Worm (Caenorhabditis elegans): Measurements from ENCODE around the gene nstp-3.

The nstp-3 gene

ce11 chrV:5780713-5781360, 17.2 kb downstream of the nstp-3 start, which contains the start of gene F44E7.5 (continued):
- TF ChIP-seq aha-1 (tag; optimal IDR thresholded peaks at IDR 0.05): no peak
- no peak for TF ChIP-seq F16B12.6 (tag; optimal IDR thresholded peaks at IDR 0.05)
- peak; percentile 31 to 78 (median 41) for TF ChIP-seq ceh-82 (tag; optimal IDR thresholded peaks at IDR 0.05)
- no peak for TF ChIP-seq hlh-4 (tag; optimal IDR thresholded peaks at IDR 0.05)
- no peak for TF ChIP-seq egl-13 (tag; optimal IDR thresholded peaks at IDR 0.05)
- TF ChIP-seq nhr-76 (tag; optimal IDR thresholded peaks at IDR 0.05): no peak
- TF ChIP-seq grh-1 (GFP tag; IDR thresholded peaks at IDR 0.05): 0 out of 2 replicates have a peak, but pooled peaks have one; percentile 12
- no peak for TF ChIP-seq Y116A8C.19 (tag; optimal IDR thresholded peaks at IDR 0.05; ENCODE audit: borderline replicate concordance)
- no peak for TF ChIP-seq fkh-4 (tag; optimal IDR thresholded peaks at IDR 0.05; ENCODE audit: borderline replicate concordance)
- TF ChIP-seq ztf-4 (tag; optimal IDR thresholded peaks at IDR 0.05): peak; percentile 23
- no peak for TF ChIP-seq zag-1 (tag; optimal IDR thresholded peaks at IDR 0.05)
- TF ChIP-seq tlp-1 (tag; optimal IDR thresholded peaks at IDR 0.05): no peak
- TF ChIP-seq nhr-47 (tag; optimal IDR thresholded peaks at IDR 0.05): peak; percentile 58
- peak; percentile 16 to 26 (median 25) for TF ChIP-seq dpl-1 (GFP tag; optimal IDR thresholded peaks at IDR 0.05)
- peak; percentile 72 for TF ChIP-seq mep-1 (tag; optimal IDR thresholded peaks at IDR 0.05)
- peak; percentile 59 for TF ChIP-seq rnt-1 (tag; optimal IDR thresholded peaks at IDR 0.05)
- no peak for TF ChIP-seq fkh-10 (GFP tag; optimal IDR thresholded peaks at IDR 0.05)
- TF ChIP-seq ceh-63 (GFP tag; optimal IDR thresholded peaks at IDR 0.05): no peak
- peak; percentile 8 for TF ChIP-seq jun-1 (tag; optimal IDR thresholded peaks at IDR 0.05)
- no peak for TF ChIP-seq efl-3 (GFP tag; optimal IDR thresholded peaks at IDR 0.05)
- no peak for TF ChIP-seq pag-3 (tag; optimal IDR thresholded peaks at IDR 0.05; ENCODE audit: borderline replicate concordance, insufficient read depth)
- TF ChIP-seq aly-2 (tag; optimal IDR thresholded peaks at IDR 0.05): no peak
- peak; percentile 81 for TF ChIP-seq nhr-85 (tag)
- no peak for TF ChIP-seq fkh-8 (tag; optimal IDR thresholded peaks at IDR 0.05)
- no peak for TF ChIP-seq sox-4 (tag; optimal IDR thresholded peaks at IDR 0.05)
- no peak for TF ChIP-seq nhr-28 (tag; optimal IDR thresholded peaks at IDR 0.05)
- peak; percentile 34 for TF ChIP-seq tbx-2 (tag; optimal IDR thresholded peaks at IDR 0.05)
- TF ChIP-seq nhr-71 (tag; optimal IDR thresholded peaks at IDR 0.05): peak; percentile 77
- TF ChIP-seq vab-15 (tag; optimal IDR thresholded peaks at IDR 0.05): no peak
- no peak for TF ChIP-seq pax-3 (tag; optimal IDR thresholded peaks at IDR 0.05)
- TF ChIP-seq nhr-11 (tag; optimal IDR thresholded peaks at IDR 0.05): no peak
- no peak for TF ChIP-seq lir-3 (tag; optimal IDR thresholded peaks at IDR 0.05; ENCODE audit: poor library complexity)
- peak; percentile 92 for TF ChIP-seq lin-14 (GFP tag; optimal IDR thresholded peaks at IDR 0.05)
- TF ChIP-seq ceh-90 (tag; optimal IDR thresholded peaks at IDR 0.05): no peak
- TF ChIP-seq nhr-19 (GFP tag; conservative IDR thresholded peaks at IDR 0.05): peak; percentile 59
- peak; percentile 0 to 41 for TF ChIP-seq lin-35 (GFP tag; optimal IDR thresholded peaks at IDR 0.05)
- TF ChIP-seq blmp-1 (tag; optimal IDR thresholded peaks at IDR 0.05): peak; percentile 28
- TF ChIP-seq nhr-20 (tag; optimal IDR thresholded peaks at IDR 0.05): peak; percentile 66
- no peak for TF ChIP-seq snpc-4 (tag; optimal IDR thresholded peaks at IDR 0.05)
- TF ChIP-seq efl-1 (optimal IDR thresholded peaks at IDR 0.05): peak; percentile 34 to 61
- peak; percentile 23 to 87 for TF ChIP-seq efl-1 (GFP tag; optimal IDR thresholded peaks at IDR 0.05 in 1 of 2)
- no peak for TF ChIP-seq irx-1 (tag; optimal IDR thresholded peaks at IDR 0.05)
- no peak for TF ChIP-seq nhr-12 (tag; optimal IDR thresholded peaks at IDR 0.05)
- TF ChIP-seq nhr-90 (tag; optimal IDR thresholded peaks at IDR 0.05; ENCODE audit: poor library complexity): peak; percentile 83
- TF ChIP-seq ama-1 (optimal IDR thresholded peaks at IDR 0.05): no peak
- TF ChIP-seq lsy-2 (tag; optimal IDR thresholded peaks at IDR 0.05): peak; percentile 20 to 46
- TF ChIP-seq alr-1 (tag; optimal IDR thresholded peaks at IDR 0.05; ENCODE audit: borderline replicate concordance): no peak
- TF ChIP-seq ets-5 (GFP tag; IDR thresholded peaks at IDR 0.05): no peak
- TF ChIP-seq zip-4 (GFP tag; optimal IDR thresholded peaks at IDR 0.05): no peak
- TF ChIP-seq sptf-1 (tag; optimal IDR thresholded peaks at IDR 0.05): no peak
- no peak for TF ChIP-seq C34B4.2 (tag; optimal IDR thresholded peaks at IDR 0.05)
- peak; percentile 1 for TF ChIP-seq skn-1 (tag; optimal IDR thresholded peaks at IDR 0.05)
- TF ChIP-seq fos-1 (tag; optimal IDR thresholded peaks at IDR 0.05): no peak

Data from whole organism, L1 larva.